Worm (Caenorhabditis elegans): Measurements from ENCODE around the gene stdh-1.

DNA sequence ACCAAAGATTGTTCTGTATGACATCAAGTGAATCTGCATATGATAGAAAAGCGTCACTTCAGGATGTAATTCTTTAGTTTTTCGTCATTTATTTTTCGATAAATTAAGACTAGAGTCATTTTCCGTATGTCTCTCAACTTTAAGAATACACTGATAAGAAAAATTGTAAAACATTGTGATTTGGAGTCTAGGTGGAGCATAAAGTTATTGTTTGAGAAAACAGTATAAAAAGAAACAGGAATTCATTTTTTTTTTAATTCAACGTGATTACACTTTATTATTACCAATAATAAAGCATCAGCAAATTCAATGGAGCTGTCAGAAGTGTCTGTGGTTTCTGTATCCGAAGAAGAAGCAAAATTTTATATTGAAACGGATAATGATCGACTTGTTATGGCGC is 42.7 kb downstream of the stdh-1 start, which contains the start of gene R10D12.6:
- TF ChIP-seq unc-86 (tag; optimal IDR thresholded peaks at IDR 0.05) = no peak
- no peak for TF ChIP-seq ztf-4 (tag; optimal IDR thresholded peaks at IDR 0.05)
- TF ChIP-seq isw-1 (GFP tag; IDR thresholded peaks at IDR 0.05) = no peak
- TF ChIP-seq skn-1 (tag; optimal IDR thresholded peaks at IDR 0.05) = no peak
- TF ChIP-seq nhr-12 (tag; optimal IDR thresholded peaks at IDR 0.05) = no peak
- TF ChIP-seq lsy-2 (tag; optimal IDR thresholded peaks at IDR 0.05) = no peak
- TF ChIP-seq elt-2 (tag; optimal IDR thresholded peaks at IDR 0.05) = no peak
- TF ChIP-seq ceh-63 (GFP tag; optimal IDR thresholded peaks at IDR 0.05) = no peak
- no peak for TF ChIP-seq ces-1 (GFP tag; optimal IDR thresholded peaks at IDR 0.05)
- TF ChIP-seq C16A3.4 (tag; optimal IDR thresholded peaks at IDR 0.05) = no peak

Data from whole organism, L1 larva.